Worm (Caenorhabditis elegans) whole organism, early embryonic: ENCODE data around the gene lge-1.

Experiments
- B0310.2 ChIP-seq: sonication (generic microtip); optimal IDR thresholded peaks from 2 replicates; lab custom pipeline; 2016; ENCODE audit warnings: mild to moderate bottlenecking, missing genetic modification characterization, missing compliant biosample characterization
- F13C5.2 ChIP-seq: sonication (generic microtip); optimal IDR thresholded peaks from 2 replicates; lab custom pipeline; 2017; ENCODE audit warnings: mild to moderate bottlenecking, missing genetic modification characterization, inconsistent platforms, missing compliant biosample characterization
- aly-1 ChIP-seq: sonication (generic microtip); optimal IDR thresholded peaks from 2 replicates; lab custom pipeline; 2016; ENCODE audit warnings: missing genetic modification characterization, missing compliant biosample characterization
- ama-1 ChIP-seq: fragments of 150-350 bp; optimal IDR thresholded peaks from 2 replicates; lab custom pipeline; 2014
- ceh-13 ChIP-seq: fragments of 200-800 bp; sonication (Bioruptor generic); optimal IDR thresholded peaks from 2 replicates; lab custom pipeline; 2018; ENCODE audit warnings: mild to moderate bottlenecking, missing genetic modification characterization, missing compliant biosample characterization
- ceh-36 ChIP-seq: sonication (generic microtip); optimal IDR thresholded peaks from 2 replicates; lab custom pipeline; 2016; ENCODE audit warnings: missing genetic modification characterization, inconsistent platforms, missing compliant biosample characterization
- ets-7 ChIP-seq: sonication (generic microtip); optimal IDR thresholded peaks from 2 replicates; lab custom pipeline; 2016; ENCODE audit warnings: missing genotype, missing genetic modification characterization, missing compliant biosample characterization
- flt-1 ChIP-seq: fragments of 200-800 bp; sonication (Bioruptor generic); IDR thresholded peaks from 2 replicates; pipeline ENCODE4 v1.3.6; 2022; ENCODE audit warnings: missing genetic modification characterization, missing compliant biosample characterization
- hmbx-1 ChIP-seq: sonication (generic microtip); optimal IDR thresholded peaks from 2 replicates; lab custom pipeline; 2016; ENCODE audit warnings: mild to moderate bottlenecking, missing genetic modification characterization, missing compliant biosample characterization
- hmg-4 ChIP-seq: fragments of 200-800 bp; sonication (Bioruptor generic); optimal IDR thresholded peaks from 2 replicates; lab custom pipeline; 2018; ENCODE audit warnings: mild to moderate bottlenecking, missing genetic modification characterization, missing compliant biosample characterization
- hnd-1 ChIP-seq: sonication (generic microtip); optimal IDR thresholded peaks from 2 replicates; lab custom pipeline; 2016; ENCODE audit warnings: missing genetic modification characterization, missing compliant biosample characterization
- pes-1 ChIP-seq: fragments of 200-800 bp; sonication (Bioruptor generic); IDR thresholded peaks from 2 replicates; pipeline ENCODE4 v1.3.6; 2022; ENCODE audit warnings: missing genetic modification reagents, missing genetic modification characterization, missing compliant biosample characterization
- scrt-1 ChIP-seq: fragments of 200-800 bp; sonication (Bioruptor generic); IDR thresholded peaks from 2 replicates; pipeline ENCODE4 v1.3.6; 2022; ENCODE audit warnings: missing genetic modification characterization, missing compliant biosample characterization
- sea-1 ChIP-seq: fragments of 200-800 bp; sonication (Bioruptor generic); conservative IDR thresholded peaks from 2 replicates; pipeline ENCODE4 v1.3.6; 2022; ENCODE audit warnings: missing genetic modification characterization, missing compliant biosample characterization
- tbx-11 ChIP-seq: fragments of 200-800 bp; sonication (Bioruptor generic); IDR thresholded peaks from 2 replicates; pipeline ENCODE4 v1.3.6; 2022; ENCODE audit warnings: missing genetic modification characterization, missing compliant biosample characterization
- tbx-37 ChIP-seq: fragments of 200-800 bp; sonication (Bioruptor generic); conservative IDR thresholded peaks from 2 replicates; pipeline ENCODE4 v1.3.6; 2022; ENCODE audit warnings: missing genetic modification reagents, missing genetic modification characterization, missing compliant biosample characterization
- tra-4 ChIP-seq: sonication (generic microtip); optimal IDR thresholded peaks from 2 replicates; lab custom pipeline; 2017; ENCODE audit warnings: missing genetic modification characterization, missing compliant biosample characterization

lge-1 gene

DNA sequence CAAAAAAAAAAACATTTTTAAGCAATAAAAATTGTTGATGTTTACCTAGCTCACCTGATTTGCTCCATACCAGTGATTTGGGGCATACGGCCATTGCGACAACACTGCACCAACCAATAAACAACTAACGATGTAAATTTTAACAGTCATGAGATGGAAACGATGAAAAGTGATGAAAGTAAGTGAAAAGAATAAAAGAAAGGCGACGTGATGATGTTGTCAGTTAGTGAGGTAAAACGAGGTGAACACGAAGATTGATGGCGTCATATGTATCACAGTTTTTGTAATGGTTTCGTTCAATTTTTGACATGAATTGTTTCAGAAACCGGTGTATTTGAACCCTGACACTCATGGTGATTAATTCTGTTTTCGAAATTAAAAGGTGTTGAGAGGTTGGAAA, 15.2 kb upstream of the lge-1 start, which contains the start of gene K09C8.7:
TSS of gene K09C8.7 (minus strand) at position 226 of the 400 bp plus-strand sequence.
- no peak for TF ChIP-seq aly-1 (tag; lab: Kevin White, UChicago)
- TF ChIP-seq hnd-1 (tag; lab: Kevin White, UChicago): no peak
- TF ChIP-seq tbx-11 (GFP tag; lab: Robert Waterston, UW): no peak
- no peak for TF ChIP-seq scrt-1 (GFP tag; lab: Robert Waterston, UW)
- TF ChIP-seq pes-1 (GFP tag; lab: Robert Waterston, UW): no peak
- TF ChIP-seq ceh-36 (tag; lab: Kevin White, UChicago): no peak
- TF ChIP-seq hmg-4: no peak
- TF ChIP-seq ama-1 (lab: Kevin White, UChicago): no peak
- TF ChIP-seq sea-1 (GFP tag; lab: Robert Waterston, UW): no peak
- TF ChIP-seq B0310.2 (tag; lab: Kevin White, UChicago): no peak
- no peak for TF ChIP-seq ceh-13 (GFP tag; lab: Kevin White, UChicago)
- no peak for TF ChIP-seq F13C5.2 (tag; lab: Kevin White, UChicago)
- TF ChIP-seq tra-4 (tag; lab: Kevin White, UChicago): no peak
- TF ChIP-seq tbx-37 (GFP tag; lab: Robert Waterston, UW): no peak
- TF ChIP-seq flt-1 (GFP tag; lab: Robert Waterston, UW): no peak

ce11 chrX:10951922-10952321, 14.4 kb upstream of the lge-1 start:
- no peak for TF ChIP-seq ets-7
- no peak for TF ChIP-seq sea-1 (GFP tag; lab: Robert Waterston, UW)
- TF ChIP-seq F13C5.2 (tag; lab: Kevin White, UChicago): no peak
- TF ChIP-seq ceh-13 (GFP tag; lab: Kevin White, UChicago): no peak
- no peak for TF ChIP-seq hmbx-1 (tag; lab: Kevin White, UChicago)
- no peak for TF ChIP-seq B0310.2 (tag; lab: Kevin White, UChicago)
- TF ChIP-seq tra-4 (tag; lab: Kevin White, UChicago): no peak
- TF ChIP-seq ama-1 (lab: Kevin White, UChicago): no peak
- no peak for TF ChIP-seq hnd-1 (tag; lab: Kevin White, UChicago)
- TF ChIP-seq flt-1 (GFP tag; lab: Robert Waterston, UW): no peak
- no peak for TF ChIP-seq tbx-11 (GFP tag; lab: Robert Waterston, UW)

DNA sequence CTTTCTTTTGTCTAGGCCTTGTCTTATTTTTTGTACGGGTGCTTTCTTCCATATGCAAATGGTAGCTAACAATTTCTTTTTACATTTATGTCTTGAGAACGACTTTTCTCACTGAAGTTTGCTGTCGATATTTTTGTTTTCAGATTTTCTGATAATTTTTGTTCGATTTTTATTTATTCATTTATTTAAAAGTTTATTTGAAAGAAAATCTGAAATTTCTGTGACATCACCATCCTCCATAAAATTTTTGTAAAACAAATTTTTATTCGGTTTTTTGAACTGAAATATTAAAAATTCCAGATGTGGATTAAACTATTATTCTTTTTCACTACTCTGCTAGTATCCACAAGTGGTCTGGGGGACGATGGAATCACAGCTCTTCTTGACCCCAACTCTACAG, 12.5 kb upstream of the lge-1 start, which contains the start of gene pbo-4:
TSS of gene pbo-4 (plus strand) at position 301 of the 400 bp plus-strand sequence.
- TF ChIP-seq B0310.2 (tag; lab: Kevin White, UChicago) (no peak), sea-1 (GFP tag; lab: Robert Waterston, UW) (no peak), ceh-13 (GFP tag; lab: Kevin White, UChicago) (no peak), hmg-4 (no peak), hnd-1 (tag; lab: Kevin White, UChicago) (no peak), aly-1 (tag; lab: Kevin White, UChicago) (no peak), hmbx-1 (tag; lab: Kevin White, UChicago) (no peak), F13C5.2 (tag; lab: Kevin White, UChicago) (no peak), scrt-1 (GFP tag; lab: Robert Waterston, UW) (no peak), ceh-36 (tag; lab: Kevin White, UChicago) (no peak), ets-7 (no peak)

DNA sequence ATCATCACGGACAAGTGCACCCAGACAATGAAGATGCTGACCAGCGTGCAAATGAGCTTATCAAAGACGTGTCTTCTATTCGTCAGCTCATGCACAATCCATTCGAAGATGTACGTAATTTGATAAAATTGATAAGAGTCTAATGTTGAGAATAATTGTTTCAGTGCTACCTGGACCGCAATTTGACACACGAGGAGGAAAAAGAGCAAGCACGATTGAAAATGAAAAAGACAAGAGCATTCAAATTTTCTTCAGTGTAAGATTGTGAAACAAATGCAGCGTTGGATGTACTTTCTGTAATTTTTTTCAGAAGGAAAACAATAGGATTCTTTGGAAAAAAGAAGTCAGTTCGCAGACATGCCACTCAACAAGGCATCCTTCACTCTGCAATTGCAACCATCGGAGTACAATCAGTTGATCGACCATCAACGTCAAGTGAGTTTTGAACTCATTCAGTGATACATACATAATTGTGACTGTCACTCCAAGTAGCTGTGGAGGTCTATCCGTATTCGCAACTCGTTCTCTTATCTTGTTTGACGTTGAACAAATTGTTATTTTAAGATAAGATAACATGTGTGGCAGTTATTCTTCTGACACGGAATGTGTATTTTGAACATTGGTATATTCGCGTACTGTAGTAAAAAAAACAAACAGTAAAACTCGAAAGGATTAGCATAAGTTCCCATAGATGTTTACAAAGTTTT, 9.2 kb upstream of the lge-1 start:
- TF ChIP-seq hmg-4 (no peak), F13C5.2 (tag; lab: Kevin White, UChicago) (no peak), B0310.2 (tag; lab: Kevin White, UChicago) (no peak), tbx-11 (GFP tag; lab: Robert Waterston, UW) (no peak), ceh-36 (tag; lab: Kevin White, UChicago) (no peak), ama-1 (lab: Kevin White, UChicago) (no peak), hmbx-1 (tag; lab: Kevin White, UChicago) (no peak), aly-1 (tag; lab: Kevin White, UChicago) (no peak), flt-1 (GFP tag; lab: Robert Waterston, UW) (no peak), hnd-1 (tag; lab: Kevin White, UChicago) (no peak), scrt-1 (GFP tag; lab: Robert Waterston, UW) (no peak), sea-1 (GFP tag; lab: Robert Waterston, UW) (no peak), tbx-37 (GFP tag; lab: Robert Waterston, UW) (no peak), ceh-13 (GFP tag; lab: Kevin White, UChicago) (no peak), ets-7 (no peak), tra-4 (tag; lab: Kevin White, UChicago) (no peak), pes-1 (GFP tag; lab: Robert Waterston, UW) (no peak)

DNA sequence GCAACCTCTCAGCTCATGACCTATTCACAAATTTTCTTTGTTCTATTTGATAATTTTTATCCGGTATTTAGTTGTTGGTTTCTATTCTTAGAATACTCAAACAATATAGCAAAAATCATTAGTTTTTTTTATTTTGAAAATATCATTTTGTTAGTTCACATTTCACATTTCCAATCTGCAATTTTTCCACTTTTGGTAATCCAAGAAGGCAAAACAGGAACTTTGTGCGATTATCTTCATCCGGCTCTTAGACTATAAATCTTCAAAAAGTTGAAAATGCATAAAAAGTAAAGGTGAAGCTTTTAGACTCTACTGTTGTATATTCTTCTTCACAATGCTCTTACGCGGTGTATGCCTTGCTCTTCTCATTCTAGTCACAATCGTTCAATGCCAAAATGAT, 7.9 kb upstream of the lge-1 start, which contains the start of gene nlp-19:
TSS of gene nlp-19 (plus strand) at position 301 of the 400 bp plus-strand sequence.
- TF ChIP-seq tbx-37 (GFP tag; lab: Robert Waterston, UW) (no peak), ets-7 (no peak)

DNA sequence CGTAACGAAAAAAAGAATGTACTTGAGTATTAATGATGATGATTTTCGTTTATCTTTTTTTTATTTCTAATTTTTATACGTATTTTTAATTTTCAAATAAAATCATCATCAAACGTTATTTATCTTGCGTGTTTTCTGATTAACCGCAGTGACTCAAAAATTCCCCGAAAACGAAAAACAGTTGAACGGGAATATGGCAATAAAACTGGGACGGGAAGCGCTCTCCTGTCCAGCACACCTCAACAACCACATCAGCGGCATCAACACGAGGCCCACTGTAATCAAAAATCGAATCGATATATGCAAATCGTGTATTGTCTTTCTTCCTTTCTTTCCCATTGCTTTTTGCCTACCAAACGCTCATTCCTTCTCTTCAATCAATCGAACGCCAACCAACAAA, 7.2 kb upstream of the lge-1 start, which contains the start of gene K09C8.2:
TSS of gene K09C8.2 (plus strand) at position 301 of the 400 bp plus-strand sequence.
- TF ChIP-seq tra-4 (tag; lab: Kevin White, UChicago): no peak

DNA sequence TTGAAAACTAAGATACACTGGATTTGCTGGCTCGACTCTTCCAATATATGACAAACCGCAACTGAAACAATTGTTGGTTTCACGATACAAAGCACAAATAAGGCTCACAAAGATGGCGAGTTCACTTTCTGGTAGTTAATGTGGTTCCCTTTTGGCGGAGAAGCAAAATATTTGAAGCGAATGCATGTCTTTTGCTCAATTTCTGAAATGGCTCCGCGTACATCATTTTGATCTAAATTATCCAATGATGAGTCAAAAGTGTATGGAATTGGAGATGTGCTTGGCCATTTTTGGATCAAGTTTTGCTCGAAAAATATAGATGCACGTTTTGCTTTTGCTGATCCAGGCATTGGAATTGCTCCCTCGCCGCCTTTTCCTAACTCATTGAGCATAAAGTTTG, 4.6 kb upstream of the lge-1 start:
- TF ChIP-seq scrt-1 (GFP tag; lab: Robert Waterston, UW) (no peak), ceh-13 (GFP tag; lab: Kevin White, UChicago) (no peak), F13C5.2 (tag; lab: Kevin White, UChicago) (no peak), hmbx-1 (tag; lab: Kevin White, UChicago) (no peak), ama-1 (lab: Kevin White, UChicago) (no peak), B0310.2 (tag; lab: Kevin White, UChicago) (no peak), tbx-37 (GFP tag; lab: Robert Waterston, UW) (no peak), flt-1 (GFP tag; lab: Robert Waterston, UW) (no peak), hmg-4 (no peak)
